Worm (Caenorhabditis elegans) whole organism, young adult: ENCODE measurements around the gene akt-2.
A peak's percentile ranks its signal among the peaks of the same experiment; 100 is the strongest.

Experiments
- B0261.1 ChIP-seq: sonication (generic microtip); optimal IDR thresholded peaks from 2 replicates; lab custom pipeline; 2016; ENCODE audit warnings: mild to moderate bottlenecking, missing genetic modification characterization, moderate library complexity, missing compliant biosample characterization
- C06A6.2 ChIP-seq: fragments of 200-800 bp; sonication (Bioruptor generic); conservative IDR thresholded peaks from 2 replicates; pipeline ENCODE4 v1.3.6; 2022; ENCODE audit warnings: missing genetic modification characterization, missing compliant biosample characterization
- F33H1.4 ChIP-seq: fragments of 200-800 bp; sonication (Bioruptor generic); IDR thresholded peaks from 2 replicates; pipeline ENCODE4 v1.3.6; 2022; ENCODE audit warnings: missing genetic modification reagents, missing genetic modification characterization, missing compliant biosample characterization
- F37B4.10 ChIP-seq: fragments of 200-800 bp; sonication (Bioruptor generic); IDR thresholded peaks from 2 replicates; pipeline ENCODE4 v1.3.6; 2022; ENCODE audit warnings: missing genetic modification characterization, missing compliant biosample characterization
- Y67H2A.10 ChIP-seq: fragments of 200-800 bp; sonication (Bioruptor generic); conservative IDR thresholded peaks from 2 replicates; pipeline ENCODE4 v1.3.6; 2022; ENCODE audit warnings: missing genetic modification reagents, missing genetic modification characterization, missing compliant biosample characterization
- Y79H2A.3 ChIP-seq: fragments of 200-800 bp; sonication (Bioruptor generic); conservative IDR thresholded peaks from 2 replicates; pipeline ENCODE4 v1.3.6; 2022; ENCODE audit warnings: missing genetic modification reagents, missing genetic modification characterization, missing compliant biosample characterization
- Y95B8A.8 ChIP-seq: fragments of 200-800 bp; sonication (Bioruptor generic); IDR thresholded peaks from 2 replicates; pipeline ENCODE4 v1.3.6; 2022; ENCODE audit warnings: missing genetic modification reagents, missing genetic modification characterization, missing compliant biosample characterization
- ZK185.1 ChIP-seq: sonication (generic microtip); optimal IDR thresholded peaks from 2 replicates; lab custom pipeline; 2016; ENCODE audit warnings: mild to moderate bottlenecking, missing genetic modification characterization, missing compliant biosample characterization; ENCODE audit not compliant: poor library complexity, severe bottlenecking
- attf-5 ChIP-seq: fragments of 200-800 bp; sonication (Bioruptor generic); optimal IDR thresholded peaks from 2 replicates; lab custom pipeline; 2018; ENCODE audit warnings: mild to moderate bottlenecking, missing genetic modification characterization, missing compliant biosample characterization
- attf-6 ChIP-seq: fragments of 200-800 bp; sonication (Bioruptor generic); IDR thresholded peaks from 2 replicates; pipeline ENCODE4 v1.3.6; 2022; ENCODE audit warnings: missing genetic modification reagents, missing genetic modification characterization, missing compliant biosample characterization
- ccch-3 ChIP-seq: fragments of 200-800 bp; sonication (Bioruptor generic); optimal IDR thresholded peaks from 2 replicates; lab custom pipeline; 2018; ENCODE audit warnings: mild to moderate bottlenecking, missing genetic modification characterization, missing compliant biosample characterization
- ceh-40 ChIP-seq: fragments of 200-800 bp; sonication (Bioruptor generic); IDR thresholded peaks from 2 replicates; pipeline ENCODE4 v1.3.6; 2022; ENCODE audit warnings: missing genetic modification characterization, missing compliant biosample characterization
- dox-1 ChIP-seq: fragments of 200-800 bp; sonication (Bioruptor generic); IDR thresholded peaks from 2 replicates; pipeline ENCODE4 v1.3.6; 2022; ENCODE audit warnings: missing genetic modification reagents, missing genetic modification characterization, missing compliant biosample characterization
- dpff-1 ChIP-seq: sonication (generic microtip); optimal IDR thresholded peaks from 2 replicates; lab custom pipeline; 2017; ENCODE audit warnings: mild to moderate bottlenecking, missing genetic modification characterization, missing compliant biosample characterization
- efl-1 ChIP-seq: fragments of 150-350 bp; optimal IDR thresholded peaks from 2 replicates; lab custom pipeline; 2014; ENCODE audit warnings: missing biosample characterization, missing genetic modification reagents, missing genetic modification characterization
- hlh-12 ChIP-seq: sonication (generic microtip); optimal IDR thresholded peaks from 2 replicates; lab custom pipeline; 2016; ENCODE audit warnings: missing genetic modification characterization, missing compliant biosample characterization
- hmg-1.2 ChIP-seq: fragments of 200-800 bp; sonication (Bioruptor generic); IDR thresholded peaks from 2 replicates; pipeline ENCODE4 v1.3.6; 2022; ENCODE audit warnings: missing genetic modification reagents, missing genetic modification characterization, missing compliant biosample characterization
- let-526 ChIP-seq: fragments of 200-800 bp; sonication (Bioruptor generic); IDR thresholded peaks from 2 replicates; pipeline ENCODE4 v1.3.6; 2022; ENCODE audit warnings: missing genetic modification reagents, missing genetic modification characterization, missing compliant biosample characterization
- let-607 ChIP-seq, 2 experiments: fragments of 200-800 bp in 1 of 2; sonication (Bioruptor generic) in 1 of 2; sonication (generic microtip) in 1 of 2; optimal IDR thresholded peaks; 2 replicates each; lab custom pipeline; 2016 to 2018; ENCODE audit warnings: mild to moderate bottlenecking in 2 of 2, missing compliant biosample characterization in 2 of 2, missing genetic modification characterization in 2 of 2, moderate library complexity in 2 of 2, missing genotype in 1 of 2
- lir-1 ChIP-seq: fragments of 200-800 bp; sonication (Bioruptor generic); conservative IDR thresholded peaks from 2 replicates; pipeline ENCODE4 v1.3.6; 2022; ENCODE audit warnings: missing genetic modification reagents, missing genetic modification characterization, missing compliant biosample characterization
- lsy-27 ChIP-seq: sonication (generic microtip); optimal IDR thresholded peaks from 2 replicates; lab custom pipeline; 2017; ENCODE audit warnings: missing genetic modification characterization, mild to moderate bottlenecking, missing compliant biosample characterization, antibody characterized with exemption, missing genotype, borderline replicate concordance; ENCODE audit not compliant: insufficient read depth
- madf-10 ChIP-seq: sonication (generic microtip); optimal IDR thresholded peaks from 2 replicates; lab custom pipeline; 2016; ENCODE audit warnings: mild to moderate bottlenecking, missing genetic modification characterization, missing compliant biosample characterization
- madf-6 ChIP-seq: fragments of 200-800 bp; sonication (Bioruptor generic); IDR thresholded peaks from 2 replicates; pipeline ENCODE4 v1.3.6; 2022; ENCODE audit warnings: missing genetic modification reagents, missing genetic modification characterization, missing compliant biosample characterization
- mcd-1 ChIP-seq: fragments of 200-800 bp; sonication (Bioruptor generic); IDR thresholded peaks from 2 replicates; pipeline ENCODE4 v1.3.6; 2022; ENCODE audit warnings: missing genetic modification reagents, missing genetic modification characterization, missing compliant biosample characterization
- mel-28 ChIP-seq: sonication (generic microtip); optimal IDR thresholded peaks from 2 replicates; lab custom pipeline; 2016; ENCODE audit warnings: borderline replicate concordance, mild to moderate bottlenecking, missing genetic modification characterization, missing compliant biosample characterization
- mes-4 ChIP-seq: sonication (generic microtip); optimal IDR thresholded peaks from 2 replicates; lab custom pipeline; 2016; ENCODE audit warnings: missing genotype, missing genetic modification characterization, missing compliant biosample characterization
- nfya-1 ChIP-seq: sonication (generic microtip); optimal IDR thresholded peaks from 2 replicates; lab custom pipeline; 2017; ENCODE audit warnings: antibody characterized with exemption, missing compliant biosample characterization, missing genetic modification characterization, borderline replicate concordance; ENCODE audit not compliant: insufficient read depth
- nfyb-1 ChIP-seq: fragments of 200-800 bp; sonication (Bioruptor generic); IDR thresholded peaks from 2 replicates; pipeline ENCODE4 v1.3.6; 2022; ENCODE audit warnings: missing genetic modification reagents, missing genetic modification characterization, missing compliant biosample characterization
- nhr-80 ChIP-seq: sonication (generic microtip); optimal IDR thresholded peaks from 2 replicates; lab custom pipeline; 2016; ENCODE audit warnings: missing genetic modification characterization, missing compliant biosample characterization
- nhr-90 ChIP-seq: sonication (generic microtip); optimal IDR thresholded peaks from 2 replicates; lab custom pipeline; 2016; ENCODE audit warnings: missing genotype, mild to moderate bottlenecking, missing genetic modification characterization, missing compliant biosample characterization
- pha-4 ChIP-seq: fragments of 150-350 bp; sonication (generic microtip); optimal IDR thresholded peaks from 2 replicates; lab custom pipeline; 2014; ENCODE audit warnings: missing biosample characterization, missing genetic modification reagents, missing genetic modification characterization
- rcor-1 ChIP-seq: fragments of 200-800 bp; sonication (Bioruptor generic); IDR thresholded peaks from 2 replicates; pipeline ENCODE4 v1.3.6; 2022; ENCODE audit warnings: missing genetic modification reagents, missing genetic modification characterization, missing compliant biosample characterization
- rec-8 ChIP-seq, 2 experiments: sonication (generic microtip); optimal IDR thresholded peaks; 2 replicates each; lab custom pipeline; 2016; ENCODE audit warnings: mild to moderate bottlenecking in 2 of 2, missing genetic modification characterization in 2 of 2, missing genetic modification reagents in 2 of 2, missing genotype in 2 of 2, missing biosample characterization in 1 of 2, missing compliant biosample characterization in 1 of 2, moderate library complexity in 1 of 2
- snpc-3.4 ChIP-seq: sonication (generic microtip); optimal IDR thresholded peaks from 2 replicates; lab custom pipeline; 2017; ENCODE audit warnings: missing genetic modification characterization, mild to moderate bottlenecking, missing compliant biosample characterization, antibody characterized with exemption, moderate library complexity, missing genotype, missing genetic modification reagents
- snpc-4 ChIP-seq, 5 experiments: fragments of 150-350 bp in 1 of 5; sonication (generic microtip) in 4 of 5; optimal IDR thresholded peaks; 2 replicates each; lab custom pipeline; 2014 to 2018; ENCODE audit warnings: missing genetic modification characterization in 5 of 5, missing biosample characterization in 3 of 5, antibody characterized with exemption in 2 of 5, mild to moderate bottlenecking in 2 of 5, missing compliant biosample characterization in 2 of 5, missing genotype in 2 of 5, moderate library complexity in 2 of 5, missing genetic modification reagents in 1 of 5
- sptf-2 ChIP-seq: fragments of 200-800 bp; sonication (Bioruptor generic); optimal IDR thresholded peaks from 2 replicates; lab custom pipeline; 2018; ENCODE audit warnings: mild to moderate bottlenecking, missing genetic modification characterization, missing compliant biosample characterization
- tbx-9 ChIP-seq: sonication (generic microtip); optimal IDR thresholded peaks from 2 replicates; lab custom pipeline; 2016; ENCODE audit warnings: borderline replicate concordance, missing genetic modification characterization, inconsistent platforms, missing compliant biosample characterization
- unc-130 ChIP-seq: sonication (generic microtip); optimal IDR thresholded peaks from 2 replicates; lab custom pipeline; 2016; ENCODE audit warnings: missing genetic modification reagents, missing genetic modification characterization, missing compliant biosample characterization
- unc-62 ChIP-seq: fragments of 150-350 bp; optimal IDR thresholded peaks from 2 replicates; lab custom pipeline; 2014; ENCODE audit warnings: missing biosample characterization, missing genetic modification reagents, missing genetic modification characterization
- zfh-2 ChIP-seq: fragments of 200-800 bp; sonication (Bioruptor generic); conservative IDR thresholded peaks from 2 replicates; pipeline ENCODE4 v1.3.6; 2022; ENCODE audit warnings: missing genetic modification reagents, missing genetic modification characterization, missing compliant biosample characterization
- ztf-3 ChIP-seq: fragments of 200-800 bp; sonication (Bioruptor generic); optimal IDR thresholded peaks from 2 replicates; lab custom pipeline; 2018; ENCODE audit warnings: mild to moderate bottlenecking, missing genetic modification characterization, missing compliant biosample characterization
- ztf-6 ChIP-seq: fragments of 200-800 bp; sonication (Bioruptor generic); IDR thresholded peaks from 2 replicates; pipeline ENCODE4 v1.3.6; 2022; ENCODE audit warnings: missing genetic modification reagents, missing genetic modification characterization, missing compliant biosample characterization

akt-2 gene

DNA sequence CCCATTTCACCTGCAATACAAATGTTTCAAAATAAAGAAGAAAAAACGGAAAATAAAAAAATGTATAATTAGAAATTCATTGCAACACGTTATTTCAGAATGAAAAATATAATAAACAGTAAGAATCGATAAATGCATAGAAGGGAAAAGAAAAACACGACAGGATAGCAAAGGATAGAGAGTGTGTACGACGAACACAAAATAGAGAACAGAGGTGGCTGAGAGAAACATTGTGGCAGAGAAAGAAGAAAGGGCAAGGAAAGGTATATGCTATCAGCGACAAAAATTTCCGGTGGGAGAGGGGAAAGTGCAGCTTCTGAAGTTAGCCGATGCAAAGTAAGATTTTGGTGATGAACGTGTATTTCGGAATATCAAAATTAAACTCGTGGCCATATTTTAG lies 21.6 kb upstream of the akt-2 start, which contains the start of gene F28H6.6:
Gene F28H6.6, minus strand, starts transcription at position 10 of the 400 bp plus-strand sequence.
- TF ChIP-seq let-607 (tag; optimal IDR thresholded peaks at IDR 0.05; lab: Kevin White, UChicago): no peak
- TF ChIP-seq hmg-1.2 (GFP tag; lab: Robert Waterston, UW): peak; percentile 12; the same call in 1 of the 2 replicates
- no peak for TF ChIP-seq F37B4.10 (GFP tag; lab: Robert Waterston, UW)

DNA sequence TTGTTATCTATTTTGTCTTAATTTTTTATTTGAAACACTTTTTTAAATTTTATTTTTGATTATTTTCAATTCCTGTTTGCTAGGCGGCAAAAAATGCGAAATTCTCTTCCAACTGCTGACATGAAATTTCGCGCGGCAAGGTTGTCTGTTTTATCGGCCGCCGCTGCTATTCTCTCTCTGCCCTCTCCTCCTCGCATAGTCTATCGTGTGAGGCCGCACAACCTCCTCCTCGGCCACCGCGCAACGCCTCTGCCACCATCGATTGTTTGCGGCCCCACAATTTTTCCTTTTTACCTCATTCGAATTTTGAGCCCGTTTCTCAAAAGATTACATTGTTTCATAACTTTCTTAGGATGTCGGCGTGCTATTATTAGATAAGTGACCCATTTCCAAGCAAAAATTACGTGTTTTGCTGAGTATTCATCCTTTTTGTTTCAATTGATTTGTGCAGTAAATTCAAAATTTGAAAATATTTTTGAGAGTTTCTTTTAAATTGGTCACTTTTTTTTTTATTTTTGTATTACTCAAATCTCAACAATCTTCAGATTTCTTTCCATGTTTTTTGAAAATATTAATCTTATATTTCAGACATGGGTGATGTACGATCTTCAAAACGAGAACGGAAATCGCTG lies 20.1 kb upstream of the akt-2 start, which contains the start of gene F28H6.4:
Gene F28H6.4, plus strand, starts transcription at position 582 of the 632 bp plus-strand sequence.
- TF ChIP-seq F37B4.10 (GFP tag; lab: Robert Waterston, UW): no peak
- no peak for TF ChIP-seq ccch-3 (GFP tag; lab: Kevin White, UChicago)
- TF ChIP-seq attf-5: peak; percentile 10
- no peak for TF ChIP-seq ZK185.1 (tag; lab: Kevin White, UChicago)
- no peak for TF ChIP-seq ztf-6
- TF ChIP-seq zfh-2 (GFP tag; lab: Robert Waterston, UW): peak; percentile 92
- peak; percentile 37 for TF ChIP-seq nhr-80 (tag; lab: Kevin White, UChicago)
- peak; percentile 25 for TF ChIP-seq madf-10 (tag; lab: Kevin White, UChicago)
- TF ChIP-seq pha-4: no peak
- peak; percentile 80; the same call in 1 of the 2 replicates for TF ChIP-seq hmg-1.2 (GFP tag; lab: Robert Waterston, UW)
- no peak for TF ChIP-seq F33H1.4 (GFP tag; lab: Robert Waterston, UW)
- peak; percentile 42 for TF ChIP-seq efl-1 (GFP tag; lab: Kevin White, UChicago)
- no peak for TF ChIP-seq sptf-2 (GFP tag; lab: Kevin White, UChicago)
- 0 out of 2 replicates have a peak, but pooled peaks have one; percentile 26 for TF ChIP-seq madf-6
- TF ChIP-seq dox-1 (GFP tag; lab: Robert Waterston, UW): peak; percentile 65

DNA sequence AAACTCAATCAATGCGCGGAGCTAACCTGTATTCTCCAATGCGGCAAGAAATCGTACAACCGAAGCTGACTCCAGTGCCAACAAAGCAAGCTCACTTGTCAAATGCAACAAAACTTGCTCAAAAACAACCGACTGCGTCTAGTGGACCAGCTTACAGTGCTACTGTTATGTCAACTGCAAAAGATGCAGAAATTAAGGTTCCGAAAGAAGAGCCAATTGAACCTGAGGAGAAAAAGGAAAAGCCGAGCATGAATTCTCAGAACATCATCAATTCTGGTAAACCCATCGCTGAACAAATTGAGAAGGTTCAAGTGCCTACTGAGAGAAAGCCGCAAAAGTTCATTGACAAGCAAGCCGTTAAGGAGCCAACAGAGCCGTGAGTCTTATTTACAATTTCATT lies 16.0 kb upstream of the akt-2 start:
- TF ChIP-seq madf-6: no peak
- TF ChIP-seq unc-130: no peak
- no peak for TF ChIP-seq Y67H2A.10 (GFP tag; lab: Robert Waterston, UW)
- TF ChIP-seq nfyb-1: no peak
- TF ChIP-seq nfya-1 (tag; lab: Kevin White, UChicago): no peak
- no peak for TF ChIP-seq dpff-1 (tag; lab: Kevin White, UChicago)
- no peak for TF ChIP-seq snpc-3.4 (tag; lab: Kevin White, UChicago)
- TF ChIP-seq mcd-1 (GFP tag; lab: Robert Waterston, UW): no peak
- no peak for TF ChIP-seq rcor-1 (GFP tag; lab: Robert Waterston, UW)
- TF ChIP-seq B0261.1 (tag; lab: Kevin White, UChicago): no peak
- no peak for TF ChIP-seq snpc-4 (GFP tag; optimal IDR thresholded peaks at IDR 0.05; lab: Kevin White, UChicago)
- TF ChIP-seq snpc-4 (tag; optimal IDR thresholded peaks at IDR 0.05; lab: Kevin White, UChicago): no peak
- no peak for TF ChIP-seq ztf-3
- TF ChIP-seq hlh-12 (tag; lab: Kevin White, UChicago): no peak
- no peak for TF ChIP-seq mel-28 (tag; lab: Kevin White, UChicago)
- no peak for TF ChIP-seq attf-6

DNA sequence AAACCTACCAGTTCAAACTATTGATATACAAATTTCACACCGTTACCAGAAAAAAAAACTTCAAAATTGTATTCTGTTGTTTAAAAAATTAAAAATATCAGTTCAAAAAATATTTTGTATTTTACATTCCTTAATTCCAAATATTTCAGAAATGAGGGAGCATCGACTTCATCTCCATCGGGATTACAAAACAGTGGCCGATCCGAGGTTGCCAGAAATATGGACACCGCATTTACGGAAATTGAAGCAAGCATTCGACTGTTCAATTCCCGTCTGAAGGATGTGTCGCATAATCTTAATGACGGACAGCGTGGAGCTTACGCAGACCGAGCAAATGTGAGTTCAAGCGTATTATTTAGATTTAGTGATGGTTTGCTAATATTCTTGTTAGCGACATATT lies 14.8 kb upstream of the akt-2 start:
- TF ChIP-seq let-526 (GFP tag; lab: Robert Waterston, UW): no peak
- no peak for TF ChIP-seq Y79H2A.3 (GFP tag; lab: Robert Waterston, UW)
- no peak for TF ChIP-seq nhr-90 (tag; lab: Kevin White, UChicago)
- TF ChIP-seq attf-6: no peak
- no peak for TF ChIP-seq lsy-27 (tag; lab: Kevin White, UChicago)
- TF ChIP-seq tbx-9: no peak
- no peak for TF ChIP-seq mes-4 (tag; lab: Kevin White, UChicago)
- TF ChIP-seq ceh-40: no peak
- no peak for TF ChIP-seq lir-1 (GFP tag; lab: Robert Waterston, UW)
- TF ChIP-seq rec-8 (tag; optimal IDR thresholded peaks at IDR 0.05; lab: Kevin White, UChicago): no peak
- no peak for TF ChIP-seq C06A6.2 (GFP tag; lab: Robert Waterston, UW)
- no peak for TF ChIP-seq unc-62 (GFP tag; lab: Kevin White, UChicago)
- no peak for TF ChIP-seq Y95B8A.8 (GFP tag; lab: Robert Waterston, UW)
- TF ChIP-seq ztf-3: no peak
- no peak for TF ChIP-seq mel-28 (tag; lab: Kevin White, UChicago)
